Worm (Caenorhabditis elegans): ENCODE measurements around the gene enri-2.

enri-2 gene

DNA sequence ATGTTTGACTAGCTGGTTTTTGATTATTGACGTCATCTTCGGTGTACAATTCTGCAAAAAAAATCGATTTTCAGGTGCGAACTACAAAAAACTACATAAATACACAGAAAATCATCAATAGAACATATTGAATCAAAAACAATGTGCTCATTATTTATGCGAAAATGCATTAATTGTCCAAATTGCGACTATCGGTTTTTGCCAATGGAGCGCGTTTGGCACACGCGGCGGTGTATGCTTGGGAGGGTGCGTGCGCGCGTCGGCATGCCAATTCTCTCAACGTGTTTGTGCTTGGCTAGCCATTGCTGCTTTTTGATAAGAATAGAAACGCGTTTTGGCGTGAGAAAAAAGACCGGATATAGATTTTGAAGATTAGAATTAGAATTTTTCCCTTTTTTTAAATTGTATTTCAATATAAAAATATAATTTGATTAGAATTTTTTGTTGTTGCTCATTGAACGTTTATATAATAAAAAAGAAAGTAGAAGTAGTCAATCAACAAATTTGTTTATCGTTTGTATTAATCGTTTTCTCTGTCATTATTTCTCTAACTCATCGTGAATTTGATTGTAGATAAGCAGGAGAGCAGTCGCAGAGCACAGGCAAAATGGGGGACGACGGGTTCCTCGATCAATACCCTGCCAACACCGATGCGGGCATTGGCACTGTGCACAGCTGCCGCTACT is 43.6 kb downstream of the enri-2 start, which contains the start of the genes C44H4.4 and tap-1:
Gene C44H4.4, minus strand, starts transcription at position 51 of the 686 bp plus-strand sequence.
Gene tap-1, plus strand, starts transcription at position 574 of the 686 bp plus-strand sequence.
- TF ChIP-seq flh-1 (GFP tag; optimal IDR thresholded peaks at IDR 0.05) (no peak), cnd-1 (tag; optimal IDR thresholded peaks at IDR 0.05) (no peak), mls-2 (tag; optimal IDR thresholded peaks at IDR 0.05) (no peak), ham-2 (GFP tag; optimal IDR thresholded peaks at IDR 0.05) (peak; percentile 17), M03D4.4 (tag; optimal IDR thresholded peaks at IDR 0.05) (no peak), drap-1 (GFP tag; optimal IDR thresholded peaks at IDR 0.05) (no peak), ces-1 (GFP tag; optimal IDR thresholded peaks at IDR 0.05) (peak; percentile 65), unc-39 (tag; optimal IDR thresholded peaks at IDR 0.05) (no peak), nhr-237 (tag; optimal IDR thresholded peaks at IDR 0.05) (no peak), zip-8 (tag; optimal IDR thresholded peaks at IDR 0.05) (no peak), nhr-12 (tag; optimal IDR thresholded peaks at IDR 0.05) (no peak), ceh-39 (tag; optimal IDR thresholded peaks at IDR 0.05) (peak; percentile 65), mep-1 (tag; optimal IDR thresholded peaks at IDR 0.05) (peak; percentile 66)

DNA sequence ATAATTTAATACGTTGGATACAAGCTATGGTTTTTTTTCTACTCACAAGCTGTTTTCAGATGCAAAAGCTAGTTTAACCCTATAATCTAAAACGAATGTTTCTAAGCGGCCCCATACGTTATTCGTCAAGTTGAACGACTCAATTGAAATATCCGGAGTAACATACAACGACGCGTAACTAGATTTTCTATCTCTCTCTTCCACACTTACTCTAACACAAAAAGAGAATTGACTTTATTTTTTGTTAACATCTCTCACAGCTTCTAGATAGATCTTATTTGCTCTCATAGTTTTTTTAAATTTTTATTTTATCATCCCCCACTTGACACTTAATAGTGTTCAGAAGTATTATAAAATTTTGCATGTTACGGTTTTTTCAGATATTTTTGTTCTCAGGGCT is 47.6 kb downstream of the enri-2 start:
- TF ChIP-seq bed-3 (GFP tag; optimal IDR thresholded peaks at IDR 0.05): no peak
- no peak for TF ChIP-seq ztf-11 (tag; optimal IDR thresholded peaks at IDR 0.05)
- TF ChIP-seq unc-39 (tag; optimal IDR thresholded peaks at IDR 0.05): no peak
- TF ChIP-seq ces-1 (GFP tag; optimal IDR thresholded peaks at IDR 0.05): peak; percentile 95
- no peak for TF ChIP-seq hlh-1 (tag; optimal IDR thresholded peaks at IDR 0.05)
- TF ChIP-seq lin-32 (GFP tag; optimal IDR thresholded peaks at IDR 0.05): no peak

DNA sequence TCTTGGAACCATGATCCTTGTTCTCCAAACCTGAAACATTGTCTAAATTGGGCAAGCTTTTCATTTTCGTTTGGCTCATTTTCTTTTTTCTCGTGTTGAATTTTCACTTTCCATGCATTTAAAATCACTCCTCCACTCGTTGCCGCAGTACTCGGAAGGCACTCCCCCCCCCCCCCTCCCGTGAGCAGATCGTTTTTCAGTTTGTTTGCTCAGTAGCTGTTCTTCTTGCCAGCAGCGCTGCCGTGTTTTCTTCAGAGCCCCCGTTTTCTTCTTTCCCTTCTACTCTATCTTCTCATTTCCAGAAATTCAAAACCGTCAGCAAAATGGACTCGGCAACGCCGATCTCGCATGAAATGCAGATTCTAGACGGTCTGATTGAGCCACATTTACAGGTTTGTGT is 49.2 kb downstream of the enri-2 start, which contains the start of gene C44H4.8:
Gene C44H4.8, plus strand, starts transcription at position 301 of the 400 bp plus-strand sequence.
- TF ChIP-seq mep-1 (tag; optimal IDR thresholded peaks at IDR 0.05) (no peak), unc-120 (tag; optimal IDR thresholded peaks at IDR 0.05; ENCODE audit: poor library complexity, severe bottlenecking) (no peak), elt-1 (tag; optimal IDR thresholded peaks at IDR 0.05; ENCODE audit: borderline replicate concordance, insufficient read depth) (no peak), snpc-4 (tag; optimal IDR thresholded peaks at IDR 0.05) (no peak), ceh-39 (tag; optimal IDR thresholded peaks at IDR 0.05) (no peak), tbx-8 (GFP tag; optimal IDR thresholded peaks at IDR 0.05) (no peak), ztf-11 (tag; optimal IDR thresholded peaks at IDR 0.05) (no peak), unc-62 (GFP tag; optimal IDR thresholded peaks at IDR 0.05) (no peak), nhr-12 (tag; optimal IDR thresholded peaks at IDR 0.05) (no peak), pha-4 (tag; optimal IDR thresholded peaks at IDR 0.05) (no peak), ces-1 (GFP tag; optimal IDR thresholded peaks at IDR 0.05) (no peak), ceh-83 (GFP tag; optimal IDR thresholded peaks at IDR 0.05) (no peak), mls-2 (tag; optimal IDR thresholded peaks at IDR 0.05) (no peak), blmp-1 (tag; optimal IDR thresholded peaks at IDR 0.05) (no peak)

Measured in whole organism, mixed stage, embryonic.